Worm (Caenorhabditis elegans) whole organism, L4/young adult: ENCODE results near the gene skpt-1.
A peak's percentile ranks its signal among the peaks of the same experiment; 100 is the strongest.

Experiments
- W03F9.2 ChIP-seq: fragments of 150-350 bp; optimal IDR thresholded peaks from 2 replicates; lab custom pipeline; 2014; ENCODE audit warnings: missing biosample characterization, missing genetic modification characterization
- dao-5 ChIP-seq: sonication (generic microtip); optimal IDR thresholded peaks from 2 replicates; lab custom pipeline; 2016; ENCODE audit warnings: missing genotype, missing genetic modification characterization, moderate library complexity, missing compliant biosample characterization
- him-1 ChIP-seq: sonication (generic microtip); optimal IDR thresholded peaks from 2 replicates; lab custom pipeline; 2016; ENCODE audit warnings: missing genotype, missing genetic modification reagents, missing genetic modification characterization, missing compliant biosample characterization

Gene skpt-1

ce11 chrIII:5453290-5453689 is 5.1 kb upstream of the skpt-1 start, which contains the start of gene F48E8.4:
TSS of gene F48E8.4 (plus strand) at chrIII:5453590.
- no peak for TF ChIP-seq W03F9.2
- TF ChIP-seq him-1 (tag; lab: Kevin White, UChicago): no peak
- TF ChIP-seq dao-5 (tag; lab: Kevin White, UChicago): no peak

- TF ChIP-seq dao-5 (tag; lab: Kevin White, UChicago): no peak
- no peak for TF ChIP-seq him-1 (tag; lab: Kevin White, UChicago)
- TF ChIP-seq W03F9.2: no peak
Measured at ce11 chrIII:5450430-5450829, 2.2 kb upstream of the skpt-1 start, which contains the start of gene paa-1. TSS of gene paa-1 (plus strand) at chrIII:5450730.

ce11 chrIII:5449762-5450308 is 1.6 kb upstream of the skpt-1 start, which contains the start of gene F48E8.8:
TSS of gene F48E8.8 (minus strand) at chrIII:5449812.
- TF ChIP-seq dao-5 (tag; lab: Kevin White, UChicago): no peak
- TF ChIP-seq W03F9.2: no peak
- no peak for TF ChIP-seq him-1 (tag; lab: Kevin White, UChicago)

ce11 chrIII:5442711-5443253 is 5.4 kb downstream of the skpt-1 start, which contains the start of the genes T24G10.2 and disl-2:
TSS of gene T24G10.2 (minus strand) at chrIII:5442761.
TSS of gene disl-2 (plus strand) at chrIII:5443167.
- TF ChIP-seq him-1 (tag; lab: Kevin White, UChicago) (no peak), W03F9.2 (peak; percentile 16)

ce11 chrIII:5440540-5440939 is 7.7 kb downstream of the skpt-1 start, which contains the start of gene W03A5.6:
TSS of gene W03A5.6 (minus strand) at chrIII:5440640.
- no peak for TF ChIP-seq dao-5 (tag; lab: Kevin White, UChicago)
- TF ChIP-seq him-1 (tag; lab: Kevin White, UChicago): no peak
- no peak for TF ChIP-seq W03F9.2

ce11 chrIII:5438064-5438463 is 10.1 kb downstream of the skpt-1 start:
- TF ChIP-seq him-1 (tag; lab: Kevin White, UChicago) (no peak), dao-5 (tag; lab: Kevin White, UChicago) (no peak), W03F9.2 (no peak)

- TF ChIP-seq dao-5 (tag; lab: Kevin White, UChicago) (no peak), W03F9.2 (no peak), him-1 (tag; lab: Kevin White, UChicago) (no peak)
Measured at ce11 chrIII:5436306-5436705, 11.9 kb downstream of the skpt-1 start.

- no peak for TF ChIP-seq him-1 (tag; lab: Kevin White, UChicago)
- TF ChIP-seq dao-5 (tag; lab: Kevin White, UChicago): no peak
- TF ChIP-seq W03F9.2: no peak
Measured at ce11 chrIII:5427096-5427495, 21.1 kb downstream of the skpt-1 start.

- no peak for TF ChIP-seq dao-5 (tag; lab: Kevin White, UChicago)
- TF ChIP-seq W03F9.2: no peak
- no peak for TF ChIP-seq him-1 (tag; lab: Kevin White, UChicago)
Measured at ce11 chrIII:5424363-5424762, 23.8 kb downstream of the skpt-1 start.

- no peak for TF ChIP-seq W03F9.2
- no peak for TF ChIP-seq dao-5 (tag; lab: Kevin White, UChicago)
Measured at ce11 chrIII:5423665-5424133, 24.5 kb downstream of the skpt-1 start, which contains the start of gene dnj-24. TSS of gene dnj-24 (minus strand) at chrIII:5424083.

- no peak for TF ChIP-seq W03F9.2
- no peak for TF ChIP-seq him-1 (tag; lab: Kevin White, UChicago)
- TF ChIP-seq dao-5 (tag; lab: Kevin White, UChicago): no peak
Measured at ce11 chrIII:5422561-5423103, 25.6 kb downstream of the skpt-1 start.

- TF ChIP-seq dao-5 (tag; lab: Kevin White, UChicago) (no peak), him-1 (tag; lab: Kevin White, UChicago) (no peak), W03F9.2 (no peak)
Measured at ce11 chrIII:5421406-5421805, 26.8 kb downstream of the skpt-1 start.

ce11 chrIII:5420276-5420675 is 27.9 kb downstream of the skpt-1 start:
- TF ChIP-seq W03F9.2 (no peak), dao-5 (tag; lab: Kevin White, UChicago) (no peak), him-1 (tag; lab: Kevin White, UChicago) (no peak)

- TF ChIP-seq dao-5 (tag; lab: Kevin White, UChicago) (no peak), him-1 (tag; lab: Kevin White, UChicago) (no peak), W03F9.2 (no peak)
Measured at ce11 chrIII:5419527-5419926, 28.7 kb downstream of the skpt-1 start.
